Fruit fly (Drosophila melanogaster): ENCODE results near the gene Task7.

Gene Task7

DNA sequence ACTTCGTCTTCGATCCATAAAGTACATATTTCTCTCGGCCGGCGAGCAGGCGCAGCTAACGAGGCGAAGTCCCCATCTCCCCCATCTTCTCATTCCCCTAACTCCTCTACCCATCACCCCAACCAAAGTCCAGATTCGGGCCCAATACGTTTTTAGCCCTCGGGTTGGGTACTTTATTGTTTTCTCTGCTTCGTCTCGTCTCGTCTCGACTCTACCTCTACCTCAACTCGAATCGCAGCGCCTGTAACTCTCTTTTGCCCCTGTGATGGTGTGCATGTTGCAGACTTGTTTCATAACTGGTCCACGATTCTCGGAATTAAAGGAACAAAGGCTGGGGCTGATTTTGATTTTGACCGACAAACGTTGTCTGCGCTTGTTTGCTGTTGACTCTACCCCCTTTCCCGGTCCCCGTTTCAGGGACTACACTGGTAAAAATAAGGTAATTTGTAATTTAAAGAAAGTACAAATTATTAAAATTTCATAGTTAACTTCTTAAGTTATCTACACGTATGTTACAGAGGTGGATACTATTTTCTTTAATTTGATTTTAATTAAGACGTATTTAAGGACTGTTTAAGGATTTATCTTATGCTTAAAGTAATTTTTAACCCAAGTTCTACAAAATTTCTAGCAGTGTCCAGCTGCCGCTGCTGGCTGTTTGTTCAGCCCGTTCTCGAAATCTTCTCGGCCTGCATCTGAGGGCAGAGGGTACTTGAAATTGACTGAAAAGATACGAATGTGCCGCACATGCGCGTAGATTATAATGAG is 33.3 kb downstream of the Task7 start (continued):
- TF ChIP-seq E2f1 (GFP tag; IDR thresholded peaks at IDR 0.05) = 0 out of 2 replicates have a peak, but pooled peaks have one; percentile 22
- peak; percentile 75 for TF ChIP-seq CG15479 (GFP tag; optimal IDR thresholded peaks at IDR 0.05)
- no peak for TF ChIP-seq exex (tag; optimal IDR thresholded peaks at IDR 0.05)
- TF ChIP-seq CG7271 (tag; optimal IDR thresholded peaks at IDR 0.05) = no peak
- no peak for TF ChIP-seq CG31388 (GFP tag; optimal IDR thresholded peaks at IDR 0.05)
- peak; percentile 91 for TF ChIP-seq Xrp1 (GFP tag; IDR thresholded peaks at IDR 0.05)
- no peak for TF ChIP-seq Scr (GFP tag; IDR thresholded peaks at IDR 0.05; ENCODE audit: partially characterized antibody)
- peak; percentile 25 for TF ChIP-seq CG8359 (GFP tag; optimal IDR thresholded peaks at IDR 0.05; ENCODE audit: borderline replicate concordance)
- TF ChIP-seq lov (optimal IDR thresholded peaks at IDR 0.05) = no peak
- 0 out of 3 replicates have a peak, but pooled peaks have one; percentile 37 for TF ChIP-seq lov (GFP tag; IDR thresholded peaks at IDR 0.05)
- TF ChIP-seq CG2678 (tag; optimal IDR thresholded peaks at IDR 0.05) = peak; percentile 66
- peak; percentile 27 for TF ChIP-seq CG30020 (tag; optimal IDR thresholded peaks at IDR 0.05)
- peak; percentile 20 for TF ChIP-seq CG11723 (GFP tag; optimal IDR thresholded peaks at IDR 0.05)
- TF ChIP-seq Abd-B (GFP tag; optimal IDR thresholded peaks at IDR 0.05) = peak; percentile 9
- TF ChIP-seq klu (GFP tag; IDR thresholded peaks at IDR 0.05) = no peak
- TF ChIP-seq twi (tag; optimal IDR thresholded peaks at IDR 0.05) = peak; percentile 69
- peak; percentile 20 for TF ChIP-seq CG3281 (GFP tag; optimal IDR thresholded peaks at IDR 0.05)
- no peak for TF ChIP-seq Atf6 (GFP tag; IDR thresholded peaks at IDR 0.05)
- peak; percentile 88 for TF ChIP-seq Med (GFP tag)
- TF ChIP-seq ewg (GFP tag; optimal IDR thresholded peaks at IDR 0.05) = peak; percentile 40
- no peak for TF ChIP-seq CG12769 (tag; optimal IDR thresholded peaks at IDR 0.05)
- TF ChIP-seq HLH4C (GFP tag; IDR thresholded peaks at IDR 0.05; ENCODE audit: partially characterized antibody) = no peak
- peak; percentile 61 for TF ChIP-seq CG6689 (GFP tag; IDR thresholded peaks at IDR 0.05)
- no peak for TF ChIP-seq hkb (optimal IDR thresholded peaks at IDR 0.05)
- peak; percentile 24; the same call in 1 of the 2 replicates for TF ChIP-seq hkb (GFP tag; IDR thresholded peaks at IDR 0.05)
- no peak for TF ChIP-seq unc-4 (GFP tag; IDR thresholded peaks at IDR 0.05; ENCODE audit: partially characterized antibody)
- TF ChIP-seq pum (GFP tag; optimal IDR thresholded peaks at IDR 0.05) = peak; percentile 26
- TF ChIP-seq CG11504 (tag; optimal IDR thresholded peaks at IDR 0.05) = peak; percentile 57
- TF ChIP-seq Nf-YA (GFP tag; IDR thresholded peaks at IDR 0.05) = 0 out of 2 replicates have a peak, but pooled peaks have one; percentile 8
- peak; percentile 79 for TF ChIP-seq nmo (GFP tag; optimal IDR thresholded peaks at IDR 0.05)
- no peak for TF ChIP-seq CG15514 (GFP tag; optimal IDR thresholded peaks at IDR 0.05)
- peak; percentile 47 for TF ChIP-seq Chrac-16 (GFP tag; optimal IDR thresholded peaks at IDR 0.05)
- peak; percentile 54 for TF ChIP-seq tin (GFP tag; optimal IDR thresholded peaks at IDR 0.05)
- peak; percentile 15 for TF ChIP-seq CG12659 (GFP tag; optimal IDR thresholded peaks at IDR 0.05)
- TF ChIP-seq hth (optimal IDR thresholded peaks at IDR 0.05) = no peak
- TF ChIP-seq CG12071 (GFP tag; optimal IDR thresholded peaks at IDR 0.05) = no peak
- TF ChIP-seq odd (GFP tag; optimal IDR thresholded peaks at IDR 0.05) = peak; percentile 40
- no peak for TF ChIP-seq da (GFP tag; optimal IDR thresholded peaks at IDR 0.05)
- TF ChIP-seq prd (optimal IDR thresholded peaks at IDR 0.05) = no peak
- peak; percentile 79; the same call in 2 of the 3 replicates for TF ChIP-seq prd (GFP tag; IDR thresholded peaks at IDR 0.05)
- peak; percentile 80 for TF ChIP-seq CG4404 (GFP tag; IDR thresholded peaks at IDR 0.05)
- TF ChIP-seq Optix (GFP tag; IDR thresholded peaks at IDR 0.05) = 0 out of 3 replicates have a peak, but pooled peaks have one; percentile 19
- TF ChIP-seq zfh1 (GFP tag; IDR thresholded peaks at IDR 0.05) = peak; percentile 42; the same call in 1 of the 3 replicates
- TF ChIP-seq CG8290 (GFP tag; optimal IDR thresholded peaks at IDR 0.05) = peak; percentile 31
- TF ChIP-seq CG8290 (tag; optimal IDR thresholded peaks at IDR 0.05) = peak in 1 of 2 experiments; percentile 37
- TF ChIP-seq CG1529 (GFP tag; optimal IDR thresholded peaks at IDR 0.05) = peak; percentile 36
- no peak for TF ChIP-seq CG13287 (GFP tag; IDR thresholded peaks at IDR 0.05; ENCODE audit: partially characterized antibody)
- TF ChIP-seq zf30C (GFP tag; optimal IDR thresholded peaks at IDR 0.05) = peak; percentile 95
- TF ChIP-seq CG15269 (tag; optimal IDR thresholded peaks at IDR 0.05) = peak; percentile 14

All from whole organism, embryonic.